Worm (Caenorhabditis elegans) whole organism, L3 larva: ENCODE measurements around the gene lips-12.

Experiments used
- R02D3.7 ChIP-seq: fragments of 150-350 bp; optimal IDR thresholded peaks from 2 replicates; lab custom pipeline; 2014; ENCODE audit warnings: missing biosample characterization, missing genetic modification characterization
- ZK546.5 ChIP-seq: sonication (generic microtip); optimal IDR thresholded peaks from 2 replicates; lab custom pipeline; 2017; ENCODE audit warnings: missing biosample characterization, missing genetic modification characterization
- aly-2 ChIP-seq: fragments of 150-350 bp; optimal IDR thresholded peaks from 2 replicates; lab custom pipeline; 2014; ENCODE audit warnings: missing biosample characterization, missing genetic modification characterization
- ama-1 ChIP-seq: fragments of 150-350 bp; optimal IDR thresholded peaks from 2 replicates; lab custom pipeline; 2018
- ceh-16 ChIP-seq: sonication (generic microtip); optimal IDR thresholded peaks from 2 replicates; lab custom pipeline; 2017; ENCODE audit warnings: missing biosample characterization, missing genetic modification characterization
- ceh-28 ChIP-seq: fragments of 150-350 bp; optimal IDR thresholded peaks from 2 replicates; lab custom pipeline; 2014; ENCODE audit warnings: missing biosample characterization, missing genetic modification reagents, missing genetic modification characterization
- egl-27 ChIP-seq: sonication (generic microtip); optimal IDR thresholded peaks from 4 replicates; lab custom pipeline; 2017; ENCODE audit warnings: missing biosample characterization, missing genetic modification reagents, missing genetic modification characterization
- elt-2 ChIP-seq: sonication (generic microtip); optimal IDR thresholded peaks from 2 replicates; lab custom pipeline; 2016; ENCODE audit warnings: missing genetic modification reagents, mild to moderate bottlenecking, missing genetic modification characterization, missing compliant biosample characterization
- elt-3 ChIP-seq, 3 experiments: fragments of 150-350 bp in 1 of 3; sonication (generic microtip) in 2 of 3; optimal IDR thresholded peaks; 2 replicates in 2 of 3; 4 replicates in 1 of 3; lab custom pipeline; 2014 to 2017; ENCODE audit warnings: missing biosample characterization in 3 of 3, missing genetic modification characterization in 3 of 3
- eor-1 ChIP-seq, 2 experiments: fragments of 150-350 bp; optimal IDR thresholded peaks; 2 replicates each; lab custom pipeline; 2014 to 2018; ENCODE audit warnings: missing biosample characterization in 2 of 2, missing genetic modification characterization in 2 of 2
- fkh-10 ChIP-seq: sonication (generic microtip); optimal IDR thresholded peaks from 2 replicates; lab custom pipeline; 2017; ENCODE audit warnings: missing biosample characterization, missing genetic modification reagents, missing genetic modification characterization
- fkh-2 ChIP-seq: fragments of 150-350 bp; optimal IDR thresholded peaks from 2 replicates; lab custom pipeline; 2014; ENCODE audit warnings: missing biosample characterization, missing genetic modification reagents, missing genetic modification characterization
- hmg-11 ChIP-seq: sonication (generic microtip); optimal IDR thresholded peaks from 2 replicates; lab custom pipeline; 2016; ENCODE audit warnings: missing genetic modification characterization, missing compliant biosample characterization
- jun-1 ChIP-seq: fragments of 150-350 bp; optimal IDR thresholded peaks from 2 replicates; lab custom pipeline; 2014; ENCODE audit warnings: missing biosample characterization, missing genetic modification reagents, missing genetic modification characterization
- lin-39 ChIP-seq: fragments of 150-350 bp; optimal IDR thresholded peaks from 2 replicates; lab custom pipeline; 2018; ENCODE audit warnings: missing biosample characterization, missing genetic modification reagents, missing genetic modification characterization
- mdl-1 ChIP-seq: fragments of 150-350 bp; optimal IDR thresholded peaks from 2 replicates; lab custom pipeline; 2014; ENCODE audit warnings: missing biosample characterization, missing genetic modification characterization
- mml-1 ChIP-seq: fragments of 150-350 bp; sonication (generic microtip); optimal IDR thresholded peaks from 3 replicates; lab custom pipeline; 2014; ENCODE audit warnings: missing biosample characterization, missing genetic modification characterization
- nfya-1 ChIP-seq: sonication (generic microtip); optimal IDR thresholded peaks from 2 replicates; lab custom pipeline; 2017; ENCODE audit warnings: missing genetic modification characterization, mild to moderate bottlenecking, missing compliant biosample characterization, antibody characterized with exemption, moderate library complexity; ENCODE audit not compliant: insufficient read depth
- nhr-11 ChIP-seq: fragments of 150-350 bp; optimal IDR thresholded peaks from 2 replicates; lab custom pipeline; 2014; ENCODE audit warnings: missing biosample characterization, missing genetic modification characterization
- nhr-12 ChIP-seq: fragments of 150-350 bp; optimal IDR thresholded peaks from 2 replicates; lab custom pipeline; 2014; ENCODE audit warnings: missing biosample characterization, missing genetic modification characterization
- nhr-23 ChIP-seq: fragments of 150-350 bp; optimal IDR thresholded peaks from 2 replicates; lab custom pipeline; 2014; ENCODE audit warnings: missing biosample characterization, missing genetic modification reagents, missing genetic modification characterization
- nhr-237 ChIP-seq: fragments of 150-350 bp; optimal IDR thresholded peaks from 2 replicates; lab custom pipeline; 2014; ENCODE audit warnings: missing biosample characterization, missing genetic modification characterization
- nhr-25 ChIP-seq: sonication (generic microtip); optimal IDR thresholded peaks from 2 replicates; lab custom pipeline; 2017; ENCODE audit warnings: missing biosample characterization, missing genetic modification characterization
- nhr-43 ChIP-seq: sonication (generic microtip); optimal IDR thresholded peaks from 2 replicates; lab custom pipeline; 2016; ENCODE audit warnings: mild to moderate bottlenecking, missing genetic modification characterization, missing compliant biosample characterization; ENCODE audit not compliant: poor library complexity, severe bottlenecking
- nhr-67 ChIP-seq: fragments of 150-350 bp; optimal IDR thresholded peaks from 2 replicates; lab custom pipeline; 2014; ENCODE audit warnings: missing biosample characterization, missing genetic modification characterization
- nhr-76 ChIP-seq: fragments of 150-350 bp; sonication (generic microtip); optimal IDR thresholded peaks from 5 replicates; lab custom pipeline; 2014; ENCODE audit warnings: missing biosample characterization, missing genetic modification characterization
- pqm-1 ChIP-seq: fragments of 150-350 bp; optimal IDR thresholded peaks from 2 replicates; lab custom pipeline; 2017; ENCODE audit warnings: missing biosample characterization, missing genetic modification characterization, inconsistent platforms
- skn-1 ChIP-seq: fragments of 150-350 bp; optimal IDR thresholded peaks from 2 replicates; lab custom pipeline; 2014; ENCODE audit warnings: missing biosample characterization, missing genetic modification characterization
- tbx-2 ChIP-seq: sonication (generic microtip); optimal IDR thresholded peaks from 2 replicates; lab custom pipeline; 2016; ENCODE audit warnings: mild to moderate bottlenecking, missing genetic modification characterization, missing compliant biosample characterization
- unc-62 ChIP-seq: fragments of 150-350 bp; sonication (generic microtip); optimal IDR thresholded peaks from 4 replicates; lab custom pipeline; 2014; ENCODE audit warnings: missing biosample characterization, missing genetic modification reagents, missing genetic modification characterization
- zag-1 ChIP-seq: fragments of 150-350 bp; optimal IDR thresholded peaks from 2 replicates; lab custom pipeline; 2014; ENCODE audit warnings: missing biosample characterization, missing genetic modification characterization
- ztf-11 ChIP-seq: fragments of 150-350 bp; optimal IDR thresholded peaks from 2 replicates; lab custom pipeline; 2014; ENCODE audit warnings: missing biosample characterization, missing genetic modification characterization
- ztf-4 ChIP-seq: fragments of 150-350 bp; optimal IDR thresholded peaks from 2 replicates; lab custom pipeline; 2014; ENCODE audit warnings: missing biosample characterization, missing genetic modification characterization

Gene lips-12

ce11 chrII:1152732-1153131, 38.7 kb upstream of the lips-12 start:
- no peak for TF ChIP-seq R02D3.7 (tag; lab: Kevin White, UChicago)
- TF ChIP-seq skn-1 (tag; lab: Kevin White, UChicago): no peak
- TF ChIP-seq ceh-28 (tag; lab: Kevin White, UChicago): no peak
- TF ChIP-seq ztf-11 (tag; lab: Kevin White, UChicago): no peak
- TF ChIP-seq elt-2 (tag; lab: Kevin White, UChicago): peak; percentile 30
- TF ChIP-seq unc-62 (GFP tag; lab: Kevin White, UChicago): no peak
- TF ChIP-seq nhr-12 (tag; lab: Kevin White, UChicago): no peak
- no peak for TF ChIP-seq nhr-237 (tag; lab: Kevin White, UChicago)

ce11 chrII:1151810-1152209, 37.8 kb upstream of the lips-12 start:
- TF ChIP-seq R02D3.7 (tag; lab: Kevin White, UChicago): no peak
- no peak for TF ChIP-seq fkh-2 (tag; lab: Kevin White, UChicago)
- no peak for TF ChIP-seq pqm-1 (tag; lab: Kevin White, UChicago)
- TF ChIP-seq elt-2 (tag; lab: Kevin White, UChicago): no peak
- TF ChIP-seq nhr-25: no peak
- no peak for TF ChIP-seq tbx-2
- no peak for TF ChIP-seq nhr-43 (tag; lab: Kevin White, UChicago)
- no peak for TF ChIP-seq ztf-4 (tag; lab: Kevin White, UChicago)
- TF ChIP-seq lin-39: no peak
- no peak for TF ChIP-seq mml-1
- TF ChIP-seq mdl-1 (tag; lab: Kevin White, UChicago): no peak
- no peak for TF ChIP-seq ceh-16 (tag; lab: Kevin White, UChicago)
- TF ChIP-seq nhr-12 (tag; lab: Kevin White, UChicago): no peak
- no peak for TF ChIP-seq unc-62 (GFP tag; lab: Kevin White, UChicago)
- no peak for TF ChIP-seq nhr-23 (tag; lab: Kevin White, UChicago)
- TF ChIP-seq eor-1 (tag; optimal IDR thresholded peaks at IDR 0.05; lab: Kevin White, UChicago): no peak

ce11 chrII:1149390-1149789, 35.4 kb upstream of the lips-12 start:
- TF ChIP-seq nhr-23 (tag; lab: Kevin White, UChicago) (no peak), aly-2 (no peak), skn-1 (tag; lab: Kevin White, UChicago) (no peak), nfya-1 (tag; lab: Kevin White, UChicago) (no peak), nhr-237 (tag; lab: Kevin White, UChicago) (no peak), hmg-11 (no peak), nhr-12 (tag; lab: Kevin White, UChicago) (no peak), nhr-76 (tag; lab: Kevin White, UChicago) (no peak), ama-1 (no peak), elt-3 (tag; optimal IDR thresholded peaks at IDR 0.05; lab: Kevin White, UChicago) (no peak), fkh-2 (tag; lab: Kevin White, UChicago) (no peak), unc-62 (GFP tag; lab: Kevin White, UChicago) (no peak), ceh-16 (tag; lab: Kevin White, UChicago) (no peak), nhr-11 (no peak), nhr-43 (tag; lab: Kevin White, UChicago) (no peak)

ce11 chrII:1143173-1143738, 29.2 kb upstream of the lips-12 start:
- no peak for TF ChIP-seq ZK546.5 (tag; lab: Kevin White, UChicago)
- TF ChIP-seq pqm-1 (tag; lab: Kevin White, UChicago): peak; percentile 64
- TF ChIP-seq fkh-10 (GFP tag; lab: Kevin White, UChicago): no peak
- TF ChIP-seq skn-1 (tag; lab: Kevin White, UChicago): no peak
- no peak for TF ChIP-seq hmg-11
- no peak for TF ChIP-seq egl-27 (tag; lab: Kevin White, UChicago)
- no peak for TF ChIP-seq nhr-12 (tag; lab: Kevin White, UChicago)
- no peak for TF ChIP-seq elt-3 (tag; optimal IDR thresholded peaks at IDR 0.05; lab: Kevin White, UChicago)
- TF ChIP-seq fkh-2 (tag; lab: Kevin White, UChicago): no peak
- no peak for TF ChIP-seq eor-1 (tag; optimal IDR thresholded peaks at IDR 0.05; lab: Kevin White, UChicago)
- peak; percentile 29 for TF ChIP-seq nhr-23 (tag; lab: Kevin White, UChicago)
- no peak for TF ChIP-seq zag-1 (tag; lab: Kevin White, UChicago)
- TF ChIP-seq nhr-43 (tag; lab: Kevin White, UChicago): peak; percentile 65
- TF ChIP-seq nhr-11: no peak
- no peak for TF ChIP-seq nhr-67
- TF ChIP-seq elt-2 (tag; lab: Kevin White, UChicago): peak; percentile 76
- no peak for TF ChIP-seq jun-1 (tag; lab: Kevin White, UChicago)
- TF ChIP-seq, all 47 proteins: peak for 4
